Fruit fly (Drosophila melanogaster) whole organism, embryonic: ENCODE results near the gene CG15506.

Experiments
- ATbp ChIP-seq: fragments of 200-800 bp; sonication (Bioruptor generic); optimal IDR thresholded peaks from 2 replicates; lab custom pipeline; 2017; ENCODE audit warnings: missing biosample characterization, mild to moderate bottlenecking, missing genetic modification characterization, missing genetic modification reagents
- C15 ChIP-seq: fragments of 200-800 bp; sonication (Bioruptor generic); IDR thresholded peaks from 3 replicates; pipeline ENCODE4 v1.3.6; 2022; ENCODE audit warnings: missing biosample characterization, missing genetic modification characterization
- CG10267 ChIP-seq: fragments of 200-800 bp; sonication (Bioruptor generic); optimal IDR thresholded peaks from 2 replicates; lab custom pipeline; 2018; ENCODE audit warnings: missing biosample characterization, mild to moderate bottlenecking, missing genetic modification characterization, moderate library complexity
- CG10366 ChIP-seq: fragments of 200-800 bp; sonication (Bioruptor generic); IDR thresholded peaks from 2 replicates; pipeline ENCODE4 v1.3.6; 2022; ENCODE audit warnings: missing biosample characterization, missing genetic modification characterization
- CG11695 ChIP-seq: fragments of 200-800 bp; sonication (Bioruptor generic); IDR thresholded peaks from 3 replicates; pipeline ENCODE4 v1.3.6; 2022; ENCODE audit warnings: missing biosample characterization, missing genetic modification characterization
- CG12391 ChIP-seq: fragments of 200-800 bp; sonication (Bioruptor generic); optimal IDR thresholded peaks from 3 replicates; lab custom pipeline; 2018; ENCODE audit warnings: missing biosample characterization, mild to moderate bottlenecking, missing genetic modification characterization, moderate library complexity
- CG16813 ChIP-seq: fragments of 200-800 bp; sonication (Bioruptor generic); IDR thresholded peaks from 3 replicates; pipeline ENCODE4 v1.3.6; 2022; ENCODE audit warnings: missing biosample characterization, missing genetic modification characterization; ENCODE audit not compliant: partially characterized antibody
- CG17568 ChIP-seq: fragments of 200-800 bp; sonication (Bioruptor generic); optimal IDR thresholded peaks from 2 replicates; lab custom pipeline; 2018; ENCODE audit warnings: missing biosample characterization, mild to moderate bottlenecking, missing genetic modification characterization, moderate library complexity
- CG18011 ChIP-seq: fragments of 200-800 bp; sonication (Bioruptor generic); optimal IDR thresholded peaks from 2 replicates; lab custom pipeline; 2017; ENCODE audit warnings: missing biosample characterization, missing genetic modification characterization, mild to moderate bottlenecking, moderate library complexity, missing genotype
- CG18764 ChIP-seq: fragments of 200-800 bp; sonication (Bioruptor generic); optimal IDR thresholded peaks from 3 replicates; lab custom pipeline; 2016; ENCODE audit warnings: missing biosample characterization, missing genetic modification characterization
- CG34422 ChIP-seq: fragments of 200-800 bp; sonication (Bioruptor generic); IDR thresholded peaks from 3 replicates; pipeline ENCODE4 v1.3.6; 2022; ENCODE audit warnings: missing biosample characterization, missing genetic modification characterization
- CG3838 ChIP-seq: fragments of 200-800 bp; sonication (Bioruptor generic); optimal IDR thresholded peaks from 3 replicates; lab custom pipeline; 2016; ENCODE audit warnings: missing biosample characterization, missing genetic modification characterization
- CG43689 ChIP-seq: fragments of 200-800 bp; sonication (Bioruptor generic); IDR thresholded peaks from 2 replicates; pipeline ENCODE4 v1.3.6; 2022; ENCODE audit warnings: missing biosample characterization, missing genetic modification characterization
- CG6654 ChIP-seq: fragments of 200-800 bp; sonication (Bioruptor generic); optimal IDR thresholded peaks from 2 replicates; lab custom pipeline; 2017; ENCODE audit warnings: missing biosample characterization, mild to moderate bottlenecking, missing genetic modification characterization
- CG6689 ChIP-seq: fragments of 200-800 bp; sonication (Bioruptor generic); IDR thresholded peaks from 2 replicates; pipeline ENCODE4 v1.3.6; 2022; ENCODE audit warnings: missing biosample characterization, missing genetic modification characterization
- CG6765 ChIP-seq: fragments of 200-800 bp; sonication (Bioruptor generic); optimal IDR thresholded peaks from 3 replicates; lab custom pipeline; 2017; ENCODE audit warnings: missing biosample characterization, mild to moderate bottlenecking, missing genetic modification characterization
- CG7786 ChIP-seq: fragments of 200-800 bp; sonication (Bioruptor generic); optimal IDR thresholded peaks from 2 replicates; lab custom pipeline; 2016; ENCODE audit warnings: missing biosample characterization, missing genetic modification characterization
- CG9932 ChIP-seq: fragments of 200-800 bp; sonication (Bioruptor generic); IDR thresholded peaks from 2 replicates; pipeline ENCODE4 v1.3.6; 2022; ENCODE audit warnings: missing biosample characterization, missing genetic modification characterization
- CTCF ChIP-seq: fragments of 200-800 bp; sonication (Bioruptor generic); optimal IDR thresholded peaks from 2 replicates; lab custom pipeline; 2017; ENCODE audit warnings: missing biosample characterization, mild to moderate bottlenecking, missing genetic modification characterization, moderate library complexity
- D19A ChIP-seq: fragments of 200-800 bp; optimal IDR thresholded peaks from 3 replicates; lab custom pipeline; 2019; ENCODE audit warnings: missing biosample characterization, mild to moderate bottlenecking, missing genetic modification characterization, moderate library complexity
- Deaf1 ChIP-seq: fragments of 200-800 bp; optimal IDR thresholded peaks from 3 replicates; lab custom pipeline; 2019; ENCODE audit warnings: missing biosample characterization, mild to moderate bottlenecking, missing genetic modification characterization, moderate library complexity
- Eip74EF ChIP-seq, 2 experiments: fragments of 200-800 bp in 1 of 2; fragments of >200 bp in 1 of 2; sonication (Bioruptor generic) in 1 of 2; optimal IDR thresholded peaks; 2 replicates each; lab custom pipeline; 2017 to 2019; ENCODE audit warnings: missing biosample characterization in 2 of 2, missing genetic modification characterization in 2 of 2, mild to moderate bottlenecking in 1 of 2, moderate library complexity in 1 of 2
- Hand ChIP-seq: fragments of 200-800 bp; sonication (Bioruptor generic); optimal IDR thresholded peaks from 2 replicates; lab custom pipeline; 2017; ENCODE audit warnings: mild to moderate bottlenecking, missing biosample characterization, missing genetic modification reagents, missing genetic modification characterization
- Hr51 ChIP-seq, 2 experiments: fragments of 200-800 bp; sonication (Bioruptor generic); optimal IDR thresholded peaks; 2 replicates in 1 of 2; 3 replicates in 1 of 2; lab custom pipeline; 2016 to 2018; ENCODE audit warnings: missing biosample characterization in 2 of 2, missing genetic modification characterization in 2 of 2, mild to moderate bottlenecking in 1 of 2, moderate library complexity in 1 of 2
- MBD-R2 ChIP-seq: fragments of 200-800 bp; sonication (Bioruptor generic); IDR thresholded peaks from 2 replicates; pipeline ENCODE4 v1.3.6; 2022; ENCODE audit warnings: missing biosample characterization, missing genetic modification characterization
- Med ChIP-seq: fragments of 200-800 bp; sonication (Bioruptor generic); peaks from one replicate; lab custom pipeline; 2016; ENCODE audit warnings: missing biosample characterization, missing genetic modification characterization, mild to moderate bottlenecking, inconsistent platforms, moderate library complexity
- Meics ChIP-seq: fragments of 200-800 bp; sonication (Bioruptor generic); optimal IDR thresholded peaks from 2 replicates; lab custom pipeline; 2017; ENCODE audit warnings: missing biosample characterization, mild to moderate bottlenecking, missing genetic modification characterization
- Xbp1 ChIP-seq: fragments of 200-800 bp; sonication (Bioruptor generic); optimal IDR thresholded peaks from 3 replicates; lab custom pipeline; 2016; ENCODE audit warnings: missing biosample characterization, mild to moderate bottlenecking, missing genetic modification characterization
- ase ChIP-seq: fragments of 200-800 bp; sonication (Bioruptor generic); IDR thresholded peaks from 3 replicates; pipeline ENCODE4 v1.3.6; 2022; ENCODE audit warnings: missing biosample characterization, missing genetic modification characterization
- ash1 ChIP-seq: fragments of 200-800 bp; sonication (Bioruptor generic); optimal IDR thresholded peaks from 2 replicates; lab custom pipeline; 2018; ENCODE audit warnings: missing biosample characterization, mild to moderate bottlenecking, missing genetic modification characterization
- az2 ChIP-seq: fragments of 200-800 bp; sonication (Bioruptor generic); optimal IDR thresholded peaks from 3 replicates; lab custom pipeline; 2016; ENCODE audit warnings: missing biosample characterization, missing genetic modification characterization
- caup ChIP-seq: fragments of 200-800 bp; sonication (Bioruptor generic); optimal IDR thresholded peaks from 3 replicates; lab custom pipeline; 2017; ENCODE audit warnings: missing biosample characterization, mild to moderate bottlenecking, missing genetic modification characterization, moderate library complexity; ENCODE audit not compliant: severe bottlenecking
- crp ChIP-seq, 2 experiments: fragments of 200-800 bp; sonication (Bioruptor generic); optimal IDR thresholded peaks; 2 replicates in 1 of 2; 3 replicates in 1 of 2; lab custom pipeline; 2017; ENCODE audit warnings: missing biosample characterization in 2 of 2, missing genetic modification characterization in 2 of 2, mild to moderate bottlenecking in 1 of 2, moderate library complexity in 1 of 2
- dpn ChIP-seq, 2 experiments: fragments of 200-800 bp; sonication (Bioruptor generic); optimal IDR thresholded peaks; 3 replicates each; lab custom pipeline; 2016; ENCODE audit warnings: missing biosample characterization in 2 of 2, missing genetic modification characterization in 2 of 2
- ewg ChIP-seq: fragments of 200-800 bp; sonication (Bioruptor generic); optimal IDR thresholded peaks from 3 replicates; lab custom pipeline; 2017; ENCODE audit warnings: mild to moderate bottlenecking, missing biosample characterization, missing genetic modification reagents, missing genetic modification characterization
- gcm2 ChIP-seq: fragments of 200-800 bp; sonication (Bioruptor generic); optimal IDR thresholded peaks from 2 replicates; lab custom pipeline; 2016; ENCODE audit warnings: missing biosample characterization, missing genetic modification characterization
- hb ChIP-seq: fragments of 200-800 bp; sonication (Bioruptor generic); IDR thresholded peaks from 3 replicates; pipeline ENCODE4 v1.3.6; 2022; ENCODE audit warnings: missing biosample characterization, missing genetic modification characterization; ENCODE audit not compliant: partially characterized antibody
- hbn ChIP-seq: fragments of 200-800 bp; sonication (Bioruptor generic); IDR thresholded peaks from 2 replicates; pipeline ENCODE4 v1.3.6; 2022; ENCODE audit warnings: missing biosample characterization, missing genetic modification characterization; ENCODE audit not compliant: partially characterized antibody
- ken ChIP-seq: fragments of 200-800 bp; sonication (Bioruptor generic); IDR thresholded peaks from 3 replicates; pipeline ENCODE4 v1.3.6; 2022; ENCODE audit warnings: missing biosample characterization, missing genetic modification characterization
- nau ChIP-seq: fragments of 200-800 bp; sonication (Bioruptor generic); optimal IDR thresholded peaks from 3 replicates; lab custom pipeline; 2017; ENCODE audit warnings: missing biosample characterization, mild to moderate bottlenecking, missing genetic modification characterization, missing genetic modification reagents
- pzg ChIP-seq: fragments of 200-800 bp; sonication (Bioruptor generic); optimal IDR thresholded peaks from 3 replicates; lab custom pipeline; 2018; ENCODE audit warnings: missing biosample characterization, mild to moderate bottlenecking, missing genetic modification characterization, moderate library complexity
- sqz ChIP-seq: fragments of 200-800 bp; sonication (Bioruptor generic); optimal IDR thresholded peaks from 3 replicates; lab custom pipeline; 2018; ENCODE audit warnings: missing biosample characterization, mild to moderate bottlenecking, missing genetic modification characterization
- stc ChIP-seq: fragments of 200-800 bp; sonication (Bioruptor generic); IDR thresholded peaks from 2 replicates; pipeline ENCODE4 v1.3.6; 2022; ENCODE audit warnings: missing biosample characterization, missing genetic modification characterization
- stwl ChIP-seq: fragments of 200-800 bp; sonication (Bioruptor generic); optimal IDR thresholded peaks from 3 replicates; lab custom pipeline; 2018; ENCODE audit warnings: missing biosample characterization, mild to moderate bottlenecking, missing genetic modification characterization, moderate library complexity
- trem ChIP-seq: fragments of 200-800 bp; optimal IDR thresholded peaks from 3 replicates; lab custom pipeline; 2019; ENCODE audit warnings: missing biosample characterization, mild to moderate bottlenecking, missing genetic modification characterization, moderate library complexity
- unpg ChIP-seq: fragments of 200-800 bp; sonication (Bioruptor generic); optimal IDR thresholded peaks from 3 replicates; lab custom pipeline; 2018; ENCODE audit warnings: missing biosample characterization, mild to moderate bottlenecking, missing genetic modification characterization, moderate library complexity
- wek ChIP-seq: fragments of 200-800 bp; sonication (Bioruptor generic); optimal IDR thresholded peaks from 3 replicates; lab custom pipeline; 2018; ENCODE audit warnings: missing biosample characterization, mild to moderate bottlenecking, missing genetic modification characterization, moderate library complexity
- zfh2 ChIP-seq: fragments of 200-800 bp; sonication (Bioruptor generic); optimal IDR thresholded peaks from 2 replicates; lab custom pipeline; 2016; ENCODE audit warnings: missing biosample characterization, missing genetic modification characterization

CG15506 gene

DNA sequence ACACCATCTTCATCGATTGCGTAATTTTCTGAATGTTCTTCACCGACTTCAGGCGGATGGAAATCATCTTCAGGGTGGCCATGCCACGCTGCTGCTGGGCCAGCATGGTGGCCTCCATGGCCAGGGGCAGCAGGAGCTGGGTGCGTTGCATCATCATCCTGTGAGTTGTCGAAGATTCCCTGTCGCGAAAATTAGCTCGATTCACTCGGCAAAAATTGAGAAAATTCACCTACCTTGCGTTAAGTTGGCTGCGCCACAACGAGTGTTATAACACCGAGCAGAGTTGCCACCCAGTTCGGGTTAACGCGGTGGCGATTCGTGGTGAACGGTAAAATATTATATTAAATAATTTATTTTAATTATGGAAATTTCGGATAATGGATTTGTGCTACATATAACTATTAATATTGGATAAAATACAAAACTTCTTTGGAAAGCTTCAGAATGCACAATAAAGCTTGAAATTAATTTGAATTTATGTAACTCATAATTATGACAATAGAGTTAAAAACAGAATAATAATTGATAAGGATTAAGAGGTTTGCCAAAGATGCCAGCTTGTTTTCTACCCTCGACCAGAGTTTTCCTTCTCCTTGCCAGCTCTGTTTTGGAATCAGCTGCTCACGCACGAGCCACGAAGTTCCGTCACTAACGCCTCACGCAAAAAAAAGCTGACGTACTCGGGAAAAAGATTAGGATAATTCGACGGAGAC lies 30.3 kb downstream of the CG15506 start, which contains the start of the genes ATPsyngamma and yata (continued):
- TF ChIP-seq ewg (GFP tag; lab: Kevin White, UChicago) (peak; percentile 11), Deaf1 (peak; percentile 53), ATbp (peak; percentile 4), Hand (GFP tag; lab: Kevin White, UChicago) (no peak), dpn (GFP tag; optimal IDR thresholded peaks at IDR 0.05; lab: Kevin White, UChicago) (peak in 1 of 2 experiments; percentile 35), MBD-R2 (GFP tag; lab: Robert Waterston, UW) (no peak; the same call in none of the 2 replicates), CG17568 (GFP tag; lab: Kevin White, UChicago) (no peak), CG11695 (no peak), D19A (no peak), C15 (no peak), CG6765 (GFP tag; lab: Kevin White, UChicago) (peak; percentile 31), ken (GFP tag; lab: Robert Waterston, UW) (0 out of 3 replicates have a peak, but pooled peaks have one; percentile 44), CTCF (GFP tag; lab: Kevin White, UChicago) (peak; percentile 9), CG10267 (peak; percentile 45), ase (GFP tag; lab: Robert Waterston, UW) (no peak), crp (GFP tag; optimal IDR thresholded peaks at IDR 0.05; lab: Kevin White, UChicago) (peak; percentile 69 to 93), Hr51 (GFP tag; optimal IDR thresholded peaks at IDR 0.05; lab: Kevin White, UChicago) (no peak), caup (GFP tag; lab: Kevin White, UChicago) (peak; percentile 20), Med (peak; percentile 6), zfh2 (GFP tag; lab: Kevin White, UChicago) (peak; percentile 10), stc (GFP tag; lab: Robert Waterston, UW) (no peak), hbn (peak; percentile 59), ash1 (GFP tag; lab: Kevin White, UChicago) (no peak), trem (tag; lab: Kevin White, UChicago) (peak; percentile 44), CG34422 (0 out of 3 replicates have a peak, but pooled peaks have one; percentile 12), pzg (GFP tag; lab: Kevin White, UChicago) (peak; percentile 49), CG3838 (no peak), hb (GFP tag; lab: Robert Waterston, UW) (peak; percentile 49; the same call in 1 of the 3 replicates), Meics (peak; percentile 65), unpg (GFP tag; lab: Kevin White, UChicago) (peak; percentile 35), CG10366 (peak; percentile 35; the same call in 1 of the 2 replicates), CG43689 (GFP tag; lab: Robert Waterston, UW) (no peak), wek (no peak), CG18764 (peak; percentile 2), sqz (no peak), az2 (GFP tag; lab: Kevin White, UChicago) (no peak), CG7786 (GFP tag; lab: Kevin White, UChicago) (no peak), Xbp1 (GFP tag; lab: Kevin White, UChicago) (peak; percentile 14), stwl (tag; lab: Kevin White, UChicago) (peak; percentile 17), CG6689 (GFP tag; lab: Robert Waterston, UW) (peak; percentile 27; the same call in 1 of the 2 replicates), gcm2 (GFP tag; lab: Kevin White, UChicago) (no peak), CG6654 (GFP tag; lab: Kevin White, UChicago) (no peak), CG18011 (GFP tag; lab: Kevin White, UChicago) (peak; percentile 84), CG16813 (GFP tag; lab: Robert Waterston, UW) (peak; percentile 82), CG12391 (tag; lab: Kevin White, UChicago) (peak; percentile 67), CG9932 (GFP tag; lab: Robert Waterston, UW) (peak; percentile 53; the same call in 1 of the 2 replicates), nau (GFP tag; lab: Kevin White, UChicago) (no peak), Eip74EF (GFP tag; optimal IDR thresholded peaks at IDR 0.05; lab: Kevin White, UChicago) (no peak)
